Worm (Caenorhabditis elegans): Measurements from ENCODE around the gene srz-70.

DNA sequence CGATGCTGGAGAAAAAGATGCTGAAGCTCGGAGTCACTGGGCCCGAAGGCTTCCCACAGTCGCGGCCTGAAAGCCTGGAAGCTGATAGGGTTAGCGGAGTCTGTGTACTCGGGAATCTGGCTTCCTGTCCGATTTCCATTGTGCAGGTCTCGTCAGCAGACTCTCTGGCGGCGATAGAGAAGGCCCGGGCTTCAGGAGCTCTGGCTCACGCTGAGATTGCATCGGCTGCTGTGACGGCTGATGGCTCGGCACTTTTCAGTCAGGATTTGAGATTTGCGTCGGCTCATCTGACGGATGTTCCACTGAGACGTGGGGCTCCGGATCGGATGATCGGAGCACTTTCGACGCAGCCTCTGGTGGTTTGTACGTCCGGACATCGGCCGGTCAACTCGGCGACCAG is 44.6 kb upstream of the srz-70 start:
- TF ChIP-seq unc-62 (GFP tag; optimal IDR thresholded peaks at IDR 0.05) = no peak
- TF ChIP-seq nhr-28 (tag; optimal IDR thresholded peaks at IDR 0.05) = no peak
- no peak for TF ChIP-seq zag-1 (tag; optimal IDR thresholded peaks at IDR 0.05)
